Worm (Caenorhabditis elegans) whole organism, midembryonic: ENCODE results near the gene F18A1.1.

Experiments
- T22C8.4 ChIP-seq: fragments of 200-800 bp; sonication (Bioruptor generic); IDR thresholded peaks from 2 replicates; pipeline ENCODE4 v1.3.6; 2022; ENCODE audit warnings: missing genetic modification characterization, missing compliant biosample characterization
- cog-1 ChIP-seq: sonication (generic microtip); optimal IDR thresholded peaks from 2 replicates; lab custom pipeline; 2016; ENCODE audit warnings: missing genetic modification characterization, missing compliant biosample characterization
- flt-1 ChIP-seq: fragments of 200-800 bp; sonication (Bioruptor generic); IDR thresholded peaks from 2 replicates; pipeline ENCODE4 v1.3.6; 2022; ENCODE audit warnings: missing genetic modification characterization, missing compliant biosample characterization
- ztf-23 ChIP-seq: fragments of 200-800 bp; sonication (Bioruptor generic); IDR thresholded peaks from 2 replicates; pipeline ENCODE4 v1.3.6; 2022; ENCODE audit warnings: missing genetic modification reagents, missing genetic modification characterization, missing compliant biosample characterization

- no peak for TF ChIP-seq T22C8.4 (GFP tag; lab: Robert Waterston, UW)
- TF ChIP-seq flt-1 (GFP tag; lab: Robert Waterston, UW), result no peak
- no peak for TF ChIP-seq ztf-23 (GFP tag; lab: Robert Waterston, UW)
- no peak for TF ChIP-seq cog-1 (tag; lab: Kevin White, UChicago)
Measured at ce11 chrII:7722784-7723183, 38.1 kb downstream of the F18A1.1 start.
